Worm (Caenorhabditis elegans): ENCODE measurements around the gene usp-14.

The usp-14 gene

DNA sequence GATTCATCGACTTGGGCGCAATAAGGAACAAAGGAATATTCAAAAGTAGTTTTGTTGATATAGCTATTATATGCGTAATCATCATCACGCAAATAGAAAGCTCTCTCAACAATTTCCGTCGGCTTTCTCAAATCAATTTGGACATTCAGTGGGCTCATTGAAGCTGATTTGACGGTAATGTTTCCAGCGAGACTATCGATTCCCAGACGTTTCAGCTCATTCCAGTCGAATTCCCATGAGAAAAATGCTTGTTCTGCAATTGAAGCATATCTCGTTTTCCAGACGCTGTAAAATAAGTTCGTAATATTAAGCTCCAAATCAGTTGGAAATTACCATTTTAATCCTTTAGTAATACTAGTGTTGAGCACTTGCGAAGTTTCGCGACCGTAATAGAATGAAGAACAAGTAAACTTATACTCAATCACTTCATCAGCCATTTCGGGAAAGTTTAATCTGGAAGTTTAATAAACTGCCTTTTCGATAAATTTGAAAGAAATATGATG, 34.6 kb upstream of the usp-14 start, which contains the start of gene btb-20:
Gene btb-20 (minus strand): TSS at position 453 of the 503 bp plus-strand sequence.
- TF ChIP-seq zip-5 (tag; optimal IDR thresholded peaks at IDR 0.05) = no peak
- TF ChIP-seq ceh-30 (tag; optimal IDR thresholded peaks at IDR 0.05) = no peak
- TF ChIP-seq elt-2 (tag; optimal IDR thresholded peaks at IDR 0.05) = no peak
- TF ChIP-seq hlh-15 (tag; optimal IDR thresholded peaks at IDR 0.05) = no peak
- TF ChIP-seq che-1 (tag; optimal IDR thresholded peaks at IDR 0.05) = no peak

DNA sequence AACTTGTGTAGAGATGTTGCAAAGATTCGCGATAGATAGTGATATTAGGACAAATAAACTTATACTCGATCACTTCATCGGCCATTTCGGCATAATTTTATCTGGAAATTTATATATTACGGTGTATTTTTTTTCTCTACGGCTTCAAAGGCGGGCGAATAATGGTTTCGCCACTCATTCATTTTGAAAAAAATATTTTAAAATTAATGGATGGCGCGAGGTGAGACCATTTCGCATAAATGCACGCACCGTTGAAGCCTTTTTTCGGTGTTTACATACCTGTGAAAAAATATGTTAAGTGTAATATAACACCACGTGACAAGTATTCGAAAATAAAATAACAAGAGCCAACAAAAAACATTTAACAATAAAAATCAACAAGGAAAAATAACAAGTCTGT, 33.5 kb upstream of the usp-14 start, which contains the start of gene btb-19:
Gene btb-19 (minus strand): TSS at position 101 of the 400 bp plus-strand sequence.
- TF ChIP-seq odd-2 (tag; optimal IDR thresholded peaks at IDR 0.05) (no peak), K09A11.1 (tag; optimal IDR thresholded peaks at IDR 0.05; ENCODE audit: insufficient read depth) (no peak), dve-1 (tag; optimal IDR thresholded peaks at IDR 0.05) (no peak), sox-4 (tag; optimal IDR thresholded peaks at IDR 0.05) (no peak), unc-42 (tag; optimal IDR thresholded peaks at IDR 0.05) (no peak), nhr-11 (tag; optimal IDR thresholded peaks at IDR 0.05) (no peak), lin-11 (tag; optimal IDR thresholded peaks at IDR 0.05) (no peak)

ce11 chrII:14515017-14515416, 26.5 kb upstream of the usp-14 start, which contains the start of gene K10H10.9:
Gene K10H10.9, minus strand, starts transcription at chrII:14515117.
- TF ChIP-seq T23F11.4 (GFP tag; optimal IDR thresholded peaks at IDR 0.05) (no peak), ceh-34 (tag; optimal IDR thresholded peaks at IDR 0.05) (no peak), sdc-2 (tag; optimal IDR thresholded peaks at IDR 0.05) (no peak), pag-3 (tag; optimal IDR thresholded peaks at IDR 0.05; ENCODE audit: borderline replicate concordance) (no peak), unc-86 (tag; optimal IDR thresholded peaks at IDR 0.05) (no peak), syd-9 (tag; optimal IDR thresholded peaks at IDR 0.05) (no peak), ceh-24 (tag; optimal IDR thresholded peaks at IDR 0.05) (no peak), ceh-22 (tag; optimal IDR thresholded peaks at IDR 0.05) (no peak), gmeb-2 (tag; optimal IDR thresholded peaks at IDR 0.05) (no peak), ttx-3 (tag; optimal IDR thresholded peaks at IDR 0.05) (no peak), ceh-18 (tag; optimal IDR thresholded peaks at IDR 0.05) (no peak), ceh-30 (tag; optimal IDR thresholded peaks at IDR 0.05) (no peak)

ce11 chrII:14511189-14511588, 22.7 kb upstream of the usp-14 start, which contains the start of gene K10H10.13:
Gene K10H10.13, minus strand, starts transcription at chrII:14511289.
- TF ChIP-seq odd-2 (tag; optimal IDR thresholded peaks at IDR 0.05) (no peak), hlh-6 (tag; optimal IDR thresholded peaks at IDR 0.05) (no peak), pag-3 (tag; optimal IDR thresholded peaks at IDR 0.05; ENCODE audit: borderline replicate concordance) (no peak), ceh-30 (tag; optimal IDR thresholded peaks at IDR 0.05) (no peak), zip-5 (tag; optimal IDR thresholded peaks at IDR 0.05) (no peak), rnt-1 (tag; optimal IDR thresholded peaks at IDR 0.05) (no peak)

- TF ChIP-seq elt-2 (tag; optimal IDR thresholded peaks at IDR 0.05) = peak; percentile 66
- no peak for TF ChIP-seq ceh-48 (tag; optimal IDR thresholded peaks at IDR 0.05)
Observed at ce11 chrII:14510162-14510561, 21.7 kb upstream of the usp-14 start.

DNA sequence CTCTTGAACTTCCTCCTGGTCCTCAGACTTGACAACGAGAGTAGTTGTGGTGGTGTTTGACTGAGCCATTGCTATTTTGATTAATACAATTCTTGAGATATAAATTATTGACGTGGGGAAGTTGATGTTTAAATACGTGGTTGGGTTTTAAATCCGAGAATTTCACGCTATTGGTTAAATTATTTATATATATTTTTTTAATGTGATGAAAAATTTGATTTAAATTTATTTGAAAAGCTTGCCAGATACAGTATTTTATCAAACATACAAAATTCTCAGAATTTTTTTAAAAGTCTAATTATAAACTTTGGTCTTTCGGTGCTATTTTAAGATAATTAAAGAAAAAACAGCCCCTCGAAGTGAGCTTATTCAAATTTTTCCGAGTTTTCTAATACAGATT, 19.1 kb upstream of the usp-14 start, which contains the start of the genes K10H10.7 and K10H10.10:
Gene K10H10.7 (minus strand): TSS at position 101 of the 400 bp plus-strand sequence.
Gene K10H10.10 (plus strand): TSS at position 204 of the 400 bp plus-strand sequence.
- no peak for TF ChIP-seq pha-4 (tag; optimal IDR thresholded peaks at IDR 0.05)
- no peak for TF ChIP-seq fkh-6 (tag; optimal IDR thresholded peaks at IDR 0.05)
- TF ChIP-seq ceh-6 (GFP tag; optimal IDR thresholded peaks at IDR 0.05) = no peak
- no peak for TF ChIP-seq sox-2 (GFP tag; IDR thresholded peaks at IDR 0.05)
- TF ChIP-seq ahr-1 (tag; optimal IDR thresholded peaks at IDR 0.05) = no peak
- no peak for TF ChIP-seq unc-86 (tag; optimal IDR thresholded peaks at IDR 0.05)
- TF ChIP-seq odd-2 (tag; optimal IDR thresholded peaks at IDR 0.05) = no peak
- TF ChIP-seq nfya-1 (tag; optimal IDR thresholded peaks at IDR 0.05) = no peak
- no peak for TF ChIP-seq T23F11.4 (GFP tag; optimal IDR thresholded peaks at IDR 0.05)
- no peak for TF ChIP-seq ref-2 (tag; optimal IDR thresholded peaks at IDR 0.05)
- no peak for TF ChIP-seq ceh-45 (GFP tag; IDR thresholded peaks at IDR 0.05)
- TF ChIP-seq mec-3 (tag; optimal IDR thresholded peaks at IDR 0.05; ENCODE audit: borderline replicate concordance) = no peak
- no peak for TF ChIP-seq hlh-15 (tag; optimal IDR thresholded peaks at IDR 0.05)
- TF ChIP-seq elt-2 (tag; optimal IDR thresholded peaks at IDR 0.05) = no peak
